Fruit fly (Drosophila melanogaster) whole organism, embryonic: Measurements from ENCODE around the gene SPARC.

Experiments
- Asciz ChIP-seq: fragments of 200-800 bp; sonication (Bioruptor generic); optimal IDR thresholded peaks from 2 replicates; lab custom pipeline; 2017; ENCODE audit warnings: missing biosample characterization, mild to moderate bottlenecking, missing genetic modification characterization, missing genetic modification reagents
- CG10654 ChIP-seq: fragments of 200-800 bp; sonication (Bioruptor generic); optimal IDR thresholded peaks from 2 replicates; lab custom pipeline; 2016; ENCODE audit warnings: missing biosample characterization, missing genetic modification characterization
- CG10979 ChIP-seq: fragments of 200-800 bp; sonication (Bioruptor generic); optimal IDR thresholded peaks from 2 replicates; lab custom pipeline; 2018; ENCODE audit warnings: missing biosample characterization, mild to moderate bottlenecking, missing genetic modification characterization, moderate library complexity
- CG12236 ChIP-seq: fragments of 200-800 bp; sonication (Bioruptor generic); optimal IDR thresholded peaks from 2 replicates; lab custom pipeline; 2016; ENCODE audit warnings: missing biosample characterization, missing genetic modification characterization
- CG12659 ChIP-seq: fragments of 200-800 bp; sonication (Bioruptor generic); optimal IDR thresholded peaks from 3 replicates; lab custom pipeline; 2017; ENCODE audit warnings: mild to moderate bottlenecking, missing biosample characterization, missing genetic modification reagents, missing genetic modification characterization
- CG13296 ChIP-seq: fragments of 200-800 bp; sonication (Bioruptor generic); optimal IDR thresholded peaks from 3 replicates; lab custom pipeline; 2018; ENCODE audit warnings: missing biosample characterization, mild to moderate bottlenecking, missing genetic modification characterization
- CG14710 ChIP-seq: fragments of 200-800 bp; sonication (Bioruptor generic); optimal IDR thresholded peaks from 3 replicates; lab custom pipeline; 2019; ENCODE audit warnings: missing biosample characterization, mild to moderate bottlenecking, missing genetic modification characterization, moderate library complexity
- CG15269 ChIP-seq: fragments of 200-800 bp; sonication (Bioruptor generic); optimal IDR thresholded peaks from 2 replicates; lab custom pipeline; 2018; ENCODE audit warnings: missing biosample characterization, mild to moderate bottlenecking, missing genetic modification characterization, moderate library complexity
- CG1647 ChIP-seq: fragments of 200-800 bp; sonication (Bioruptor generic); optimal IDR thresholded peaks from 3 replicates; lab custom pipeline; 2016; ENCODE audit warnings: missing biosample characterization, missing genetic modification characterization
- CG2202 ChIP-seq: fragments of 200-800 bp; sonication (Bioruptor generic); optimal IDR thresholded peaks from 2 replicates; lab custom pipeline; 2018; ENCODE audit warnings: missing biosample characterization, mild to moderate bottlenecking, missing genetic modification characterization
- CG2889 ChIP-seq: fragments of 200-800 bp; sonication (Bioruptor generic); IDR thresholded peaks from 3 replicates; pipeline ENCODE4 v1.3.6; 2022; ENCODE audit warnings: missing biosample characterization, missing genetic modification characterization
- CG4282 ChIP-seq: fragments of 200-800 bp; sonication (Bioruptor generic); optimal IDR thresholded peaks from 2 replicates; lab custom pipeline; 2016; ENCODE audit warnings: missing biosample characterization, missing genetic modification characterization
- CG4360 ChIP-seq: fragments of 200-800 bp; sonication (Bioruptor generic); IDR thresholded peaks from 2 replicates; pipeline ENCODE4 v1.3.6; 2022; ENCODE audit warnings: missing biosample characterization, missing genetic modification characterization
- CG43689 ChIP-seq: fragments of 200-800 bp; sonication (Bioruptor generic); IDR thresholded peaks from 2 replicates; pipeline ENCODE4 v1.3.6; 2022; ENCODE audit warnings: missing biosample characterization, missing genetic modification characterization
- CG4707 ChIP-seq: fragments of 200-800 bp; sonication (Bioruptor generic); optimal IDR thresholded peaks from 2 replicates; lab custom pipeline; 2018; ENCODE audit warnings: missing biosample characterization, mild to moderate bottlenecking, missing genetic modification characterization, moderate library complexity
- CG4820 ChIP-seq: fragments of 200-800 bp; sonication (Bioruptor generic); optimal IDR thresholded peaks from 3 replicates; lab custom pipeline; 2016; ENCODE audit warnings: missing biosample characterization, missing genetic modification characterization
- CG6813 ChIP-seq: fragments of 200-800 bp; sonication (Bioruptor generic); optimal IDR thresholded peaks from 2 replicates; lab custom pipeline; 2017; ENCODE audit warnings: missing biosample characterization, missing genetic modification characterization, mild to moderate bottlenecking, moderate library complexity, missing genetic modification reagents
- CG8281 ChIP-seq: fragments of 200-800 bp; sonication (Bioruptor generic); optimal IDR thresholded peaks from 2 replicates; lab custom pipeline; 2018; ENCODE audit warnings: missing biosample characterization, mild to moderate bottlenecking, missing genetic modification characterization, moderate library complexity
- CG8290 ChIP-seq, 3 experiments: fragments of 200-800 bp; sonication (Bioruptor generic); optimal IDR thresholded peaks; 2 replicates each; lab custom pipeline; 2016 to 2019; ENCODE audit warnings: missing biosample characterization in 3 of 3, missing genetic modification characterization in 3 of 3, mild to moderate bottlenecking in 2 of 3, moderate library complexity in 1 of 3
- CG9609 ChIP-seq: fragments of 200-800 bp; sonication (Bioruptor generic); optimal IDR thresholded peaks from 3 replicates; lab custom pipeline; 2016; ENCODE audit warnings: missing biosample characterization, missing genetic modification characterization
- CG9876 ChIP-seq: fragments of 200-800 bp; sonication (Bioruptor generic); optimal IDR thresholded peaks from 2 replicates; lab custom pipeline; 2016; ENCODE audit warnings: missing biosample characterization, missing genetic modification characterization
- CTCF ChIP-seq: fragments of 200-800 bp; sonication (Bioruptor generic); optimal IDR thresholded peaks from 2 replicates; lab custom pipeline; 2017; ENCODE audit warnings: missing biosample characterization, mild to moderate bottlenecking, missing genetic modification characterization, moderate library complexity
- Camta ChIP-seq: fragments of 200-800 bp; sonication (Bioruptor generic); optimal IDR thresholded peaks from 2 replicates; lab custom pipeline; 2016; ENCODE audit warnings: missing biosample characterization, missing genetic modification characterization
- Elba2 ChIP-seq: fragments of 200-800 bp; sonication (Bioruptor generic); optimal IDR thresholded peaks from 3 replicates; lab custom pipeline; 2016; ENCODE audit warnings: missing biosample characterization, missing genetic modification characterization
- H15 ChIP-seq: fragments of 200-800 bp; sonication (Bioruptor generic); IDR thresholded peaks from 3 replicates; pipeline ENCODE4 v1.3.6; 2022; ENCODE audit warnings: missing biosample characterization, missing genetic modification characterization
- Lpt ChIP-seq: fragments of >200 bp; optimal IDR thresholded peaks from 2 replicates; lab custom pipeline; 2018; ENCODE audit warnings: missing biosample characterization, missing genetic modification characterization
- NFAT ChIP-seq: fragments of 200-800 bp; sonication (Bioruptor generic); IDR thresholded peaks from 2 replicates; pipeline ENCODE4 v1.3.6; 2022; ENCODE audit warnings: missing biosample characterization, missing genetic modification characterization
- NK7.1 ChIP-seq: fragments of 200-800 bp; sonication (Bioruptor generic); optimal IDR thresholded peaks from 3 replicates; lab custom pipeline; 2016; ENCODE audit warnings: missing biosample characterization, missing genetic modification characterization
- Nf-YA ChIP-seq: fragments of 200-800 bp; sonication (Bioruptor generic); IDR thresholded peaks from 2 replicates; pipeline ENCODE4 v1.3.6; 2022; ENCODE audit warnings: missing biosample characterization, missing genetic modification characterization
- Rx ChIP-seq: fragments of 200-800 bp; sonication (Bioruptor generic); IDR thresholded peaks from 2 replicates; pipeline ENCODE4 v1.3.6; 2022; ENCODE audit warnings: missing biosample characterization, missing genetic modification characterization
- TFAM ChIP-seq: fragments of 200-800 bp; sonication (Bioruptor generic); optimal IDR thresholded peaks from 2 replicates; lab custom pipeline; 2017; ENCODE audit warnings: missing biosample characterization, missing genetic modification characterization, inconsistent platforms
- Taf1 ChIP-seq: fragments of 200-800 bp; sonication (Bioruptor generic); IDR thresholded peaks from 2 replicates; pipeline ENCODE4 v1.3.6; 2022; ENCODE audit warnings: missing biosample characterization, missing genetic modification characterization
- bcd ChIP-seq: fragments of 200-800 bp; sonication (Bioruptor generic); optimal IDR thresholded peaks from 2 replicates; lab custom pipeline; 2017; ENCODE audit warnings: missing biosample characterization, mild to moderate bottlenecking, missing genetic modification characterization
- cad ChIP-seq: fragments of >200 bp; optimal IDR thresholded peaks from 2 replicates; lab custom pipeline; 2017; ENCODE audit warnings: missing biosample characterization, missing genetic modification characterization
- cato ChIP-seq: fragments of 200-800 bp; sonication (Bioruptor generic); optimal IDR thresholded peaks from 2 replicates; lab custom pipeline; 2016; ENCODE audit warnings: missing biosample characterization, missing genetic modification characterization, borderline replicate concordance
- crp ChIP-seq, 2 experiments: fragments of 200-800 bp; sonication (Bioruptor generic); optimal IDR thresholded peaks; 2 replicates in 1 of 2; 3 replicates in 1 of 2; lab custom pipeline; 2017; ENCODE audit warnings: missing biosample characterization in 2 of 2, missing genetic modification characterization in 2 of 2, mild to moderate bottlenecking in 1 of 2, moderate library complexity in 1 of 2
- da ChIP-seq: fragments of 200-800 bp; sonication (Bioruptor generic); optimal IDR thresholded peaks from 2 replicates; lab custom pipeline; 2016; ENCODE audit warnings: missing biosample characterization, missing genetic modification characterization
- disco-r ChIP-seq: fragments of 200-800 bp; sonication (Bioruptor generic); optimal IDR thresholded peaks from 2 replicates; lab custom pipeline; 2016; ENCODE audit warnings: missing biosample characterization, missing genetic modification characterization
- emc ChIP-seq: fragments of 200-800 bp; sonication (Bioruptor generic); optimal IDR thresholded peaks from 2 replicates; lab custom pipeline; 2016; ENCODE audit warnings: missing biosample characterization, missing genetic modification characterization
- fd102C ChIP-seq: fragments of 200-800 bp; sonication (Bioruptor generic); optimal IDR thresholded peaks from 2 replicates; lab custom pipeline; 2018; ENCODE audit warnings: missing biosample characterization, mild to moderate bottlenecking, missing genetic modification characterization, moderate library complexity
- gt ChIP-seq: fragments of 200-800 bp; sonication (Bioruptor generic); IDR thresholded peaks from 2 replicates; pipeline ENCODE4 v1.3.6; 2022; ENCODE audit warnings: missing biosample characterization, missing genetic modification characterization
- h ChIP-seq: fragments of >200 bp; optimal IDR thresholded peaks from 2 replicates; lab custom pipeline; 2017
- hth ChIP-seq: fragments of >200 bp; optimal IDR thresholded peaks from 2 replicates; lab custom pipeline; 2017; ENCODE audit warnings: inconsistent platforms
- lab ChIP-seq: fragments of 200-800 bp; sonication (Bioruptor generic); optimal IDR thresholded peaks from 3 replicates; lab custom pipeline; 2017; ENCODE audit warnings: missing biosample characterization, missing genetic modification characterization, mild to moderate bottlenecking, moderate library complexity, missing genetic modification reagents
- rib ChIP-seq: fragments of 200-800 bp; sonication (Bioruptor generic); IDR thresholded peaks from 2 replicates; pipeline ENCODE4 v1.3.6; 2022; ENCODE audit warnings: missing biosample characterization, missing genetic modification characterization
- sim ChIP-seq: fragments of 200-800 bp; sonication (Bioruptor generic); IDR thresholded peaks from 2 replicates; pipeline ENCODE4 v1.3.6; 2022; ENCODE audit warnings: missing biosample characterization, missing genetic modification characterization
- slou ChIP-seq: fragments of 200-800 bp; sonication (Bioruptor generic); optimal IDR thresholded peaks from 3 replicates; lab custom pipeline; 2016; ENCODE audit warnings: missing biosample characterization, missing genetic modification characterization
- ssp ChIP-seq: fragments of 200-800 bp; sonication (Bioruptor generic); IDR thresholded peaks from 2 replicates; pipeline ENCODE4 v1.3.6; 2022; ENCODE audit warnings: missing biosample characterization, missing genetic modification characterization
- tio ChIP-seq: fragments of 200-800 bp; sonication (Bioruptor generic); optimal IDR thresholded peaks from 2 replicates; lab custom pipeline; 2017; ENCODE audit warnings: missing biosample characterization, missing genetic modification characterization, inconsistent platforms
- twi ChIP-seq: fragments of 200-800 bp; optimal IDR thresholded peaks from 2 replicates; lab custom pipeline; 2019; ENCODE audit warnings: missing biosample characterization, mild to moderate bottlenecking, missing genetic modification characterization, moderate library complexity
- usp ChIP-seq: fragments of >200 bp; optimal IDR thresholded peaks from 2 replicates; lab custom pipeline; 2017; ENCODE audit warnings: missing biosample characterization, missing genetic modification characterization
- zen ChIP-seq: fragments of 200-800 bp; sonication (Bioruptor generic); optimal IDR thresholded peaks from 3 replicates; lab custom pipeline; 2018; ENCODE audit warnings: missing biosample characterization, mild to moderate bottlenecking, missing genetic modification characterization, moderate library complexity

SPARC gene

dm6 chr3R:26875544-26876027 is 3.8 kb upstream of the SPARC start, which contains the start of gene Rb97D (continued):
- TF ChIP-seq cato (GFP tag; lab: Kevin White, UChicago): no peak
- no peak for TF ChIP-seq sim (GFP tag; lab: Robert Waterston, UW)
- no peak for TF ChIP-seq CG4707
- peak; percentile 14; the same call in 1 of the 2 replicates for TF ChIP-seq CG43689 (GFP tag; lab: Robert Waterston, UW)
- TF ChIP-seq zen (tag; lab: Kevin White, UChicago): peak; percentile 60
- TF ChIP-seq Camta (GFP tag; lab: Kevin White, UChicago): peak; percentile 71
- TF ChIP-seq usp (GFP tag; lab: Kevin White, UChicago): no peak
- TF ChIP-seq TFAM: no peak
- peak in 1 of 2 experiments; percentile 55 for TF ChIP-seq crp (GFP tag; optimal IDR thresholded peaks at IDR 0.05; lab: Kevin White, UChicago)
- peak; percentile 63 for TF ChIP-seq twi (tag; lab: Kevin White, UChicago)
- no peak for TF ChIP-seq h (lab: Kevin White, UChicago)
- peak; percentile 3 for TF ChIP-seq CTCF (GFP tag; lab: Kevin White, UChicago)
- peak; percentile 70; the same call in 1 of the 2 replicates for TF ChIP-seq ssp (GFP tag; lab: Robert Waterston, UW)
- TF ChIP-seq CG2889: no peak
- no peak for TF ChIP-seq da (GFP tag; lab: Kevin White, UChicago)
- TF ChIP-seq Taf1 (GFP tag; lab: Robert Waterston, UW): 0 out of 2 replicates have a peak, but pooled peaks have one; percentile 37
- TF ChIP-seq CG4282 (GFP tag; lab: Kevin White, UChicago): peak; percentile 55
- TF ChIP-seq NK7.1 (GFP tag; lab: Kevin White, UChicago): no peak
- TF ChIP-seq CG12236: peak; percentile 0
- peak; percentile 54 for TF ChIP-seq CG1647 (GFP tag; lab: Kevin White, UChicago)
- no peak for TF ChIP-seq CG8281
- peak; percentile 54 for TF ChIP-seq bcd (GFP tag; lab: Kevin White, UChicago)
- TF ChIP-seq disco-r (GFP tag; lab: Kevin White, UChicago): no peak
- peak; percentile 11 for TF ChIP-seq CG2202
- TF ChIP-seq CG8290 (GFP tag; optimal IDR thresholded peaks at IDR 0.05; lab: Kevin White, UChicago): peak; percentile 35
- peak in 1 of 2 experiments; percentile 67 for TF ChIP-seq CG8290 (tag; optimal IDR thresholded peaks at IDR 0.05; lab: Kevin White, UChicago)
- peak; percentile 72 for TF ChIP-seq CG15269 (tag; lab: Kevin White, UChicago)
- TF ChIP-seq CG12659 (GFP tag; lab: Kevin White, UChicago): peak; percentile 72
- TF ChIP-seq CG4360 (GFP tag; lab: Robert Waterston, UW): no peak; the same call in 1 of the 2 replicates
- peak; percentile 59; the same call in 1 of the 3 replicates for TF ChIP-seq H15 (GFP tag; lab: Robert Waterston, UW)
- peak; percentile 52 for TF ChIP-seq CG9609 (GFP tag; lab: Kevin White, UChicago)
- no peak for TF ChIP-seq Lpt
- TF ChIP-seq emc (GFP tag; lab: Kevin White, UChicago): peak; percentile 5
- peak; percentile 8 for TF ChIP-seq Asciz (GFP tag; lab: Kevin White, UChicago)
- TF ChIP-seq hth (lab: Kevin White, UChicago): no peak
- TF ChIP-seq CG9876 (GFP tag; lab: Kevin White, UChicago): peak; percentile 62
- TF ChIP-seq tio (GFP tag; lab: Kevin White, UChicago): no peak
- peak; percentile 62 for TF ChIP-seq CG4820 (GFP tag; lab: Kevin White, UChicago)
- TF ChIP-seq lab (GFP tag; lab: Kevin White, UChicago): peak; percentile 71
- TF ChIP-seq Rx (GFP tag; lab: Robert Waterston, UW): peak; percentile 19; the same call in 1 of the 2 replicates
- peak; percentile 73 for TF ChIP-seq CG13296 (GFP tag; lab: Kevin White, UChicago)
- peak; percentile 59 for TF ChIP-seq CG10979
- no peak for TF ChIP-seq Nf-YA (GFP tag; lab: Robert Waterston, UW)
- peak; percentile 19 for TF ChIP-seq CG6813 (GFP tag; lab: Kevin White, UChicago)
- peak; percentile 61 for TF ChIP-seq CG10654 (GFP tag; lab: Kevin White, UChicago)
- TF ChIP-seq fd102C: no peak
- no peak for TF ChIP-seq gt (GFP tag; lab: Robert Waterston, UW)
- no peak for TF ChIP-seq Elba2 (GFP tag; lab: Kevin White, UChicago)
- TF ChIP-seq rib (GFP tag; lab: Robert Waterston, UW): no peak
- TF ChIP-seq NFAT (GFP tag; lab: Robert Waterston, UW): peak; percentile 81
- TF ChIP-seq cad: no peak
- peak; percentile 67 for TF ChIP-seq CG14710 (tag; lab: Kevin White, UChicago)
- TF ChIP-seq slou (GFP tag; lab: Kevin White, UChicago): no peak
